Worm (Caenorhabditis elegans) whole organism, late embryonic: Measurements from ENCODE around the gene C07G1.6.
A peak's percentile ranks its signal among the peaks of the same experiment; 100 is the strongest.

Source experiments
- C08G9.2 ChIP-seq: sonication (generic microtip); optimal IDR thresholded peaks from 2 replicates; lab custom pipeline; 2016; ENCODE audit warnings: mild to moderate bottlenecking, missing genetic modification characterization, moderate library complexity, missing compliant biosample characterization
- C38D4.7 ChIP-seq: fragments of 200-800 bp; sonication (Bioruptor generic); optimal IDR thresholded peaks from 2 replicates; lab custom pipeline; 2018; ENCODE audit warnings: mild to moderate bottlenecking, missing genetic modification characterization, moderate library complexity, missing compliant biosample characterization
- F13H6.1 ChIP-seq: sonication (generic microtip); optimal IDR thresholded peaks from 2 replicates; lab custom pipeline; 2016; ENCODE audit warnings: missing genetic modification characterization, missing compliant biosample characterization
- ama-1 ChIP-seq: fragments of 150-350 bp; optimal IDR thresholded peaks from 2 replicates; lab custom pipeline; 2014
- ceh-18 ChIP-seq: sonication (generic microtip); optimal IDR thresholded peaks from 2 replicates; lab custom pipeline; 2016; ENCODE audit warnings: missing genetic modification characterization, missing compliant biosample characterization
- ceh-19 ChIP-seq: fragments of 200-800 bp; sonication (Bioruptor generic); optimal IDR thresholded peaks from 2 replicates; lab custom pipeline; 2018; ENCODE audit warnings: mild to moderate bottlenecking, missing genetic modification characterization, missing compliant biosample characterization
- ceh-2 ChIP-seq: sonication (generic microtip); optimal IDR thresholded peaks from 2 replicates; lab custom pipeline; 2016; ENCODE audit warnings: missing genotype, missing genetic modification characterization, missing compliant biosample characterization
- ceh-22 ChIP-seq: sonication (generic microtip); optimal IDR thresholded peaks from 2 replicates; lab custom pipeline; 2017; ENCODE audit warnings: missing biosample characterization, missing genetic modification characterization
- ceh-30 ChIP-seq: fragments of 150-350 bp; optimal IDR thresholded peaks from 2 replicates; lab custom pipeline; 2014; ENCODE audit warnings: missing biosample characterization, missing genetic modification characterization
- ceh-31 ChIP-seq: sonication (generic microtip); optimal IDR thresholded peaks from 2 replicates; lab custom pipeline; 2016; ENCODE audit warnings: missing genetic modification characterization, missing compliant biosample characterization
- ceh-34 ChIP-seq: sonication (generic microtip); optimal IDR thresholded peaks from 2 replicates; lab custom pipeline; 2016; ENCODE audit warnings: mild to moderate bottlenecking, missing genetic modification characterization, missing compliant biosample characterization
- ceh-45 ChIP-seq: fragments of 200-800 bp; sonication (Bioruptor generic); IDR thresholded peaks from 2 replicates; pipeline ENCODE4 v1.3.6; 2022; ENCODE audit warnings: missing genetic modification reagents, missing genetic modification characterization, missing compliant biosample characterization
- ceh-6 ChIP-seq: fragments of 200-800 bp; sonication (Bioruptor generic); optimal IDR thresholded peaks from 2 replicates; lab custom pipeline; 2018; ENCODE audit warnings: mild to moderate bottlenecking, missing genetic modification characterization, missing compliant biosample characterization
- dve-1 ChIP-seq: sonication (generic microtip); optimal IDR thresholded peaks from 2 replicates; lab custom pipeline; 2017; ENCODE audit warnings: antibody characterized with exemption, mild to moderate bottlenecking, missing genetic modification characterization, missing compliant biosample characterization
- elt-2 ChIP-seq: sonication (generic microtip); optimal IDR thresholded peaks from 2 replicates; lab custom pipeline; 2016; ENCODE audit warnings: missing genetic modification reagents, missing genetic modification characterization, missing compliant biosample characterization
- elt-4 ChIP-seq: sonication (generic microtip); optimal IDR thresholded peaks from 2 replicates; lab custom pipeline; 2016; ENCODE audit warnings: missing genetic modification characterization, missing compliant biosample characterization
- eyg-1 ChIP-seq: sonication (generic microtip); optimal IDR thresholded peaks from 2 replicates; lab custom pipeline; 2016; ENCODE audit warnings: missing genotype, missing genetic modification characterization, missing compliant biosample characterization
- fax-1 ChIP-seq: sonication (generic microtip); optimal IDR thresholded peaks from 2 replicates; lab custom pipeline; 2016; ENCODE audit warnings: missing genotype, missing genetic modification characterization, missing compliant biosample characterization
- fkh-10 ChIP-seq: fragments of 150-350 bp; optimal IDR thresholded peaks from 2 replicates; lab custom pipeline; 2014; ENCODE audit warnings: missing biosample characterization, missing genetic modification reagents, missing genetic modification characterization
- gmeb-2 ChIP-seq: sonication (generic microtip); optimal IDR thresholded peaks from 2 replicates; lab custom pipeline; 2016; ENCODE audit warnings: missing genetic modification characterization, inconsistent platforms, missing compliant biosample characterization
- hlh-13 ChIP-seq: fragments of 200-800 bp; sonication (Bioruptor generic); optimal IDR thresholded peaks from 2 replicates; lab custom pipeline; 2018; ENCODE audit warnings: mild to moderate bottlenecking, missing genetic modification characterization, missing compliant biosample characterization
- hlh-8 ChIP-seq: sonication (generic microtip); optimal IDR thresholded peaks from 2 replicates; lab custom pipeline; 2016; ENCODE audit warnings: missing genotype, missing genetic modification characterization, missing compliant biosample characterization
- lin-11 ChIP-seq: fragments of 200-800 bp; sonication (Bioruptor generic); optimal IDR thresholded peaks from 2 replicates; lab custom pipeline; 2018; ENCODE audit warnings: mild to moderate bottlenecking, missing genetic modification characterization, missing compliant biosample characterization
- nfya-1 ChIP-seq: sonication (generic microtip); optimal IDR thresholded peaks from 2 replicates; lab custom pipeline; 2017; ENCODE audit warnings: missing genetic modification characterization, mild to moderate bottlenecking, missing compliant biosample characterization, antibody characterized with exemption, moderate library complexity
- nhr-11 ChIP-seq: fragments of 150-350 bp; optimal IDR thresholded peaks from 2 replicates; lab custom pipeline; 2014; ENCODE audit warnings: missing biosample characterization, missing genetic modification characterization
- nhr-232 ChIP-seq: sonication (generic microtip); optimal IDR thresholded peaks from 2 replicates; lab custom pipeline; 2016; ENCODE audit warnings: missing genetic modification characterization, missing compliant biosample characterization
- odd-2 ChIP-seq: sonication (generic microtip); optimal IDR thresholded peaks from 2 replicates; lab custom pipeline; 2017; ENCODE audit warnings: antibody characterized with exemption, mild to moderate bottlenecking, missing genetic modification characterization, missing compliant biosample characterization
- pqm-1 ChIP-seq: sonication (generic microtip); optimal IDR thresholded peaks from 2 replicates; lab custom pipeline; 2016; ENCODE audit warnings: missing genetic modification characterization, missing compliant biosample characterization
- pros-1 ChIP-seq: fragments of 150-350 bp; optimal IDR thresholded peaks from 2 replicates; lab custom pipeline; 2014; ENCODE audit warnings: missing biosample characterization, missing genetic modification reagents, missing genetic modification characterization
- rnt-1 ChIP-seq: sonication (generic microtip); optimal IDR thresholded peaks from 2 replicates; lab custom pipeline; 2016; ENCODE audit warnings: missing genetic modification characterization, missing compliant biosample characterization
- sdc-2 ChIP-seq: sonication (generic microtip); optimal IDR thresholded peaks from 2 replicates; lab custom pipeline; 2016; ENCODE audit warnings: missing genotype, missing genetic modification characterization, missing compliant biosample characterization
- sox-4 ChIP-seq: sonication (generic microtip); optimal IDR thresholded peaks from 2 replicates; lab custom pipeline; 2017; ENCODE audit warnings: mild to moderate bottlenecking, missing genetic modification characterization, inconsistent platforms, missing compliant biosample characterization
- tbx-2 ChIP-seq: sonication (generic microtip); optimal IDR thresholded peaks from 2 replicates; lab custom pipeline; 2016; ENCODE audit warnings: missing genetic modification characterization, missing compliant biosample characterization
- tbx-7 ChIP-seq: sonication (generic microtip); optimal IDR thresholded peaks from 2 replicates; lab custom pipeline; 2016; ENCODE audit warnings: missing genotype, missing genetic modification characterization, missing compliant biosample characterization
- unc-86 ChIP-seq: sonication (generic microtip); optimal IDR thresholded peaks from 2 replicates; lab custom pipeline; 2016; ENCODE audit warnings: missing genetic modification characterization, missing compliant biosample characterization
- zip-5 ChIP-seq: sonication (generic microtip); optimal IDR thresholded peaks from 2 replicates; lab custom pipeline; 2016; ENCODE audit warnings: missing genetic modification characterization, missing compliant biosample characterization
- ztf-16 ChIP-seq: sonication (generic microtip); optimal IDR thresholded peaks from 2 replicates; lab custom pipeline; 2017; ENCODE audit warnings: missing genetic modification characterization, missing compliant biosample characterization

The C07G1.6 gene

ce11 chrIV:8229523-8229922, 19.3 kb upstream of the C07G1.6 start (continued):
- TF ChIP-seq tbx-7 (tag; lab: Kevin White, UChicago) (no peak), zip-5 (tag; lab: Kevin White, UChicago) (no peak), sdc-2 (tag; lab: Kevin White, UChicago) (no peak), ceh-2 (tag; lab: Kevin White, UChicago) (peak; percentile 36), dve-1 (tag; lab: Kevin White, UChicago) (peak; percentile 63), ceh-6 (GFP tag; lab: Kevin White, UChicago) (no peak), pros-1 (tag; lab: Kevin White, UChicago) (no peak), lin-11 (no peak), fkh-10 (GFP tag; lab: Kevin White, UChicago) (no peak), ztf-16 (tag; lab: Kevin White, UChicago) (no peak), odd-2 (no peak), ama-1 (lab: Kevin White, UChicago) (no peak), eyg-1 (tag; lab: Kevin White, UChicago) (no peak), nhr-232 (tag; lab: Kevin White, UChicago) (no peak), hlh-13 (GFP tag; lab: Kevin White, UChicago) (no peak), ceh-22 (no peak), ceh-34 (peak; percentile 63)

DNA sequence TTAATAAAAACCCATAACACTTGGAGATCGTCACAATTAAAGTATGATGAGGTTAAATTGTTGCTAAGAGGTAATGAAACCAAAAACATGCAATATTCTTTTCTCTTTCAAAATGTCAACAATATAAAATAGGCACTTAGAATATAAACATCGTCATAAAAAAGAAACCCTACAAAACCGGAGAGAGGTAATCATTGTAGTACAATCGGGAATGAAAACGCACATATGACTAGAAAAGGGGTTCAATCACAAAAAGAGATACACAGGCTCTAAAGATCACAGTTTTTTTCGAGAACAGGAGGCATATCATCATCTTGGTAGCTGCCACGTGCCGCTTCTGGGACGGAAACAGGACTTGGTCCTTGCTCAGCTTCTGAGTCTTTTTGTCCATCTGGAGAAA, 16.3 kb upstream of the C07G1.6 start:
- TF ChIP-seq ama-1 (lab: Kevin White, UChicago) = peak; percentile 1
- no peak for TF ChIP-seq C38D4.7 (GFP tag; lab: Kevin White, UChicago)

DNA sequence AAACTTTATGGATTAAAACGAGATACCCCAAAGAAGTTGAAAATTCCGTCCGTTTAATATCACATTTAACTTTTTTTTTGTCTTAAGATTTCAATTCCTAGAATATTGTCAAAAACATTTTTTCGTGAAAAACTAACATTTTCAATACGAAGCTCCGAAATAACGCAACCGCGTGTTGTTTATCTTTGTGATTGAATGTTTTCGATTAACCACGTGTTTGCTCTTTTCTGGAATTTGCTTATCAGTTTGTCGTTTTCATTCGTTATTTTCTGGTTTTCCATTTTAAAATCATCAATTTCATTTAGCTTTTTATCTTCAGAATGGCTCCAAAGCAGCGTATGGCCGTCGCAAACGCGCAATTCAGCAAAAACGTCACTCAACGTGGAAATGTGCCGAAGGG, 15.2 kb upstream of the C07G1.6 start, which contains the start of gene serp-1.2:
Gene serp-1.2 (plus strand): TSS at position 318 of the 400 bp plus-strand sequence.
- peak; percentile 12 for TF ChIP-seq elt-2 (tag; lab: Kevin White, UChicago)
- no peak for TF ChIP-seq elt-4 (tag; lab: Kevin White, UChicago)

ce11 chrIV:8223055-8223454, 12.9 kb upstream of the C07G1.6 start:
- TF ChIP-seq eyg-1 (tag; lab: Kevin White, UChicago) (no peak), ceh-18 (tag; lab: Kevin White, UChicago) (no peak), ceh-31 (tag; lab: Kevin White, UChicago) (no peak), unc-86 (tag; lab: Kevin White, UChicago) (no peak), ceh-30 (tag; lab: Kevin White, UChicago) (no peak), tbx-2 (no peak), ceh-2 (tag; lab: Kevin White, UChicago) (no peak), F13H6.1 (tag; lab: Kevin White, UChicago) (no peak), nhr-232 (tag; lab: Kevin White, UChicago) (no peak), nhr-11 (no peak), elt-2 (tag; lab: Kevin White, UChicago) (no peak), rnt-1 (tag; lab: Kevin White, UChicago) (no peak), ceh-6 (GFP tag; lab: Kevin White, UChicago) (no peak), ceh-19 (no peak)

DNA sequence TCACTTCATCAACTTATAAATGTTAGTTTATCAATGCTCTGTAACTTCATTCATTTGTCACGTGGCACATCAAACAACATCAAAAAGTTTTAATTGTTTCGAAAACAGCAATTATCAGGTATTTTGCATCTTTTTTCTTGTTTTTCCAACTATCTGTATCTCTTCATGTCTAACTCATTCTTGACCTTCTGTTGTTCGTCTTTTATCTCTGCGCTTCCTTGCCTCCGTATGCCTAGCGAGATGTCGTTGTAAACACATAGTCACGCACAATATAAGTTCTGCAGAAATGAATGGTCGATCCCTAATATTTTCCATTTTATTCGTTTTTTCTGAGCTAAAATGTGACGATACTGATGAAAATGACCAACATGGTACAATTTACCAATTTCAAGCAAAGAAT, 11.7 kb upstream of the C07G1.6 start, which contains the start of gene gpx-6:
Gene gpx-6 (plus strand): TSS at position 257 of the 400 bp plus-strand sequence.
- TF ChIP-seq rnt-1 (tag; lab: Kevin White, UChicago) (no peak), C08G9.2 (tag; lab: Kevin White, UChicago) (no peak), dve-1 (tag; lab: Kevin White, UChicago) (no peak), nfya-1 (no peak), gmeb-2 (tag; lab: Kevin White, UChicago) (no peak), hlh-13 (GFP tag; lab: Kevin White, UChicago) (no peak), ceh-31 (tag; lab: Kevin White, UChicago) (no peak), fax-1 (tag; lab: Kevin White, UChicago) (no peak), pqm-1 (tag; lab: Kevin White, UChicago) (no peak), ceh-45 (GFP tag; lab: Robert Waterston, UW) (no peak), hlh-8 (tag; lab: Kevin White, UChicago) (no peak), sox-4 (tag; lab: Kevin White, UChicago) (no peak)
